Fruit fly (Drosophila melanogaster): ENCODE data around the gene CG34428.
A peak's percentile ranks its signal among the peaks of the same experiment; 100 is the strongest.

The CG34428 gene

DNA sequence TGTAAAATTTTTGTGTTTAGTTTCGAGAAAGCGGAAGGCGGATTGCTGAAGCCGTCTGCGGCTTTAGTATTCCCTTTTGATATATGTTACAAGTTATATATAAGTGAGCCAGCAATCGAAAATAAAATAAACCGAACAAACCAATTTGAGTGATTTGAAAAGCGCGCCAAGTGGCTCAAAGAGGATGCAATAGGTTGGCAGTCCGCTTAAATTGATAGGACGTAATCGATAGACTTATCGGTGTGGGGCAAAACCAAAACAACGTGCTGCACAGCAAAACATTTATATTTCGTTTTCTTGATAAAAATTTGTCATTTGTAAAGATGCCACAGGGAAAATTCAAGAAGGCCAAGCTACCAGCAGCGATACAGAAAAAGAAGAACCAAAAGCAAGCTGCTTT lies 14.8 kb upstream of the CG34428 start, which contains the start of gene CG11279 (continued):
- TF ChIP-seq sr (GFP tag; IDR thresholded peaks at IDR 0.05) (no peak), CG33213 (GFP tag; optimal IDR thresholded peaks at IDR 0.05) (no peak), CG8359 (GFP tag; optimal IDR thresholded peaks at IDR 0.05; ENCODE audit: borderline replicate concordance) (no peak), sens (GFP tag) (peak; percentile 55), usp (GFP tag; optimal IDR thresholded peaks at IDR 0.05) (no peak), CG11456 (GFP tag; IDR thresholded peaks at IDR 0.05) (no peak), Nf-YB (GFP tag; optimal IDR thresholded peaks at IDR 0.05) (no peak), CG4730 (GFP tag; IDR thresholded peaks at IDR 0.05) (no peak), CG7963 (GFP tag; IDR thresholded peaks at IDR 0.05; ENCODE audit: partially characterized antibody) (peak; percentile 78; the same call in 2 of the 3 replicates), CG32767 (GFP tag; IDR thresholded peaks at IDR 0.05) (no peak), CG9797 (GFP tag; optimal IDR thresholded peaks at IDR 0.05) (peak; percentile 14), tna (GFP tag; IDR thresholded peaks at IDR 0.05; ENCODE audit: partially characterized antibody) (peak; percentile 66), CG12659 (GFP tag; optimal IDR thresholded peaks at IDR 0.05) (no peak), en (GFP tag; optimal IDR thresholded peaks at IDR 0.05) (no peak), CG10565 (GFP tag; optimal IDR thresholded peaks at IDR 0.05) (no peak), Dref (GFP tag; IDR thresholded peaks at IDR 0.05) (peak; percentile 94), CG11247 (GFP tag; IDR thresholded peaks at IDR 0.05) (no peak), BEAF-32 (GFP tag; optimal IDR thresholded peaks at IDR 0.05) (peak; percentile 73), CG34224 (GFP tag; IDR thresholded peaks at IDR 0.05; ENCODE audit: partially characterized antibody) (peak; percentile 85), CG18011 (GFP tag; optimal IDR thresholded peaks at IDR 0.05) (peak; percentile 4), CG10462 (GFP tag; optimal IDR thresholded peaks at IDR 0.05) (no peak), CG15601 (tag; optimal IDR thresholded peaks at IDR 0.05) (no peak), sd (tag; optimal IDR thresholded peaks at IDR 0.05) (no peak), CG5953 (GFP tag; IDR thresholded peaks at IDR 0.05) (no peak), tup (GFP tag; optimal IDR thresholded peaks at IDR 0.05) (no peak), CG12219 (GFP tag; optimal IDR thresholded peaks at IDR 0.05) (no peak), Myb (GFP tag; optimal IDR thresholded peaks at IDR 0.05) (peak; percentile 0), CG12391 (tag; optimal IDR thresholded peaks at IDR 0.05) (no peak), caup (GFP tag; optimal IDR thresholded peaks at IDR 0.05; ENCODE audit: severe bottlenecking) (no peak), salm (tag; optimal IDR thresholded peaks at IDR 0.05) (no peak), CG10274 (GFP tag; optimal IDR thresholded peaks at IDR 0.05) (no peak), ERR (GFP tag; optimal IDR thresholded peaks at IDR 0.05) (no peak), onecut (GFP tag; IDR thresholded peaks at IDR 0.05) (peak; percentile 24; the same call in 1 of the 2 replicates), hbn (GFP tag; IDR thresholded peaks at IDR 0.05; ENCODE audit: partially characterized antibody) (peak; percentile 60; the same call in 1 of the 2 replicates), Nf-YA (GFP tag; IDR thresholded peaks at IDR 0.05) (no peak), kni (GFP tag; optimal IDR thresholded peaks at IDR 0.05) (no peak), stwl (tag; optimal IDR thresholded peaks at IDR 0.05) (peak; percentile 53), CG10267 (tag; optimal IDR thresholded peaks at IDR 0.05) (peak; percentile 31), repo (GFP tag; optimal IDR thresholded peaks at IDR 0.05) (no peak), Fer1 (GFP tag; optimal IDR thresholded peaks at IDR 0.05) (no peak), Ada2b (GFP tag; IDR thresholded peaks at IDR 0.05) (no peak), Pdp1 (GFP tag; optimal IDR thresholded peaks at IDR 0.05) (no peak), mld (GFP tag; IDR thresholded peaks at IDR 0.05; ENCODE audit: partially characterized antibody) (0 out of 3 replicates have a peak, but pooled peaks have one; percentile 29), wek (GFP tag; optimal IDR thresholded peaks at IDR 0.05) (no peak), chn (GFP tag; optimal IDR thresholded peaks at IDR 0.05) (no peak), CG15073 (GFP tag; optimal IDR thresholded peaks at IDR 0.05) (no peak), Sry-δ (GFP tag; optimal IDR thresholded peaks at IDR 0.05) (peak; percentile 59), CG10321 (GFP tag; IDR thresholded peaks at IDR 0.05) (no peak), CG6791 (GFP tag; IDR thresholded peaks at IDR 0.05; ENCODE audit: partially characterized antibody) (peak; percentile 73), MBD-R2 (GFP tag; IDR thresholded peaks at IDR 0.05) (peak; percentile 61; the same call in 1 of the 2 replicates)

Data from whole organism, embryonic.